Worm (Caenorhabditis elegans) whole organism, early embryonic: ENCODE results near the gene M03A1.8.

ENCODE experiments used
- B0310.2 ChIP-seq: sonication (generic microtip); optimal IDR thresholded peaks from 2 replicates; lab custom pipeline; 2016; ENCODE audit warnings: mild to moderate bottlenecking, missing genetic modification characterization, missing compliant biosample characterization
- F13C5.2 ChIP-seq: sonication (generic microtip); optimal IDR thresholded peaks from 2 replicates; lab custom pipeline; 2017; ENCODE audit warnings: mild to moderate bottlenecking, missing genetic modification characterization, inconsistent platforms, missing compliant biosample characterization
- aly-1 ChIP-seq: sonication (generic microtip); optimal IDR thresholded peaks from 2 replicates; lab custom pipeline; 2016; ENCODE audit warnings: missing genetic modification characterization, missing compliant biosample characterization
- ama-1 ChIP-seq: fragments of 150-350 bp; optimal IDR thresholded peaks from 2 replicates; lab custom pipeline; 2014
- ceh-13 ChIP-seq: fragments of 200-800 bp; sonication (Bioruptor generic); optimal IDR thresholded peaks from 2 replicates; lab custom pipeline; 2018; ENCODE audit warnings: mild to moderate bottlenecking, missing genetic modification characterization, missing compliant biosample characterization
- ceh-36 ChIP-seq: sonication (generic microtip); optimal IDR thresholded peaks from 2 replicates; lab custom pipeline; 2016; ENCODE audit warnings: missing genetic modification characterization, inconsistent platforms, missing compliant biosample characterization
- ets-7 ChIP-seq: sonication (generic microtip); optimal IDR thresholded peaks from 2 replicates; lab custom pipeline; 2016; ENCODE audit warnings: missing genotype, missing genetic modification characterization, missing compliant biosample characterization
- flt-1 ChIP-seq: fragments of 200-800 bp; sonication (Bioruptor generic); IDR thresholded peaks from 2 replicates; pipeline ENCODE4 v1.3.6; 2022; ENCODE audit warnings: missing genetic modification characterization, missing compliant biosample characterization
- hmbx-1 ChIP-seq: sonication (generic microtip); optimal IDR thresholded peaks from 2 replicates; lab custom pipeline; 2016; ENCODE audit warnings: mild to moderate bottlenecking, missing genetic modification characterization, missing compliant biosample characterization
- hmg-4 ChIP-seq: fragments of 200-800 bp; sonication (Bioruptor generic); optimal IDR thresholded peaks from 2 replicates; lab custom pipeline; 2018; ENCODE audit warnings: mild to moderate bottlenecking, missing genetic modification characterization, missing compliant biosample characterization
- hnd-1 ChIP-seq: sonication (generic microtip); optimal IDR thresholded peaks from 2 replicates; lab custom pipeline; 2016; ENCODE audit warnings: missing genetic modification characterization, missing compliant biosample characterization
- pes-1 ChIP-seq: fragments of 200-800 bp; sonication (Bioruptor generic); IDR thresholded peaks from 2 replicates; pipeline ENCODE4 v1.3.6; 2022; ENCODE audit warnings: missing genetic modification reagents, missing genetic modification characterization, missing compliant biosample characterization
- scrt-1 ChIP-seq: fragments of 200-800 bp; sonication (Bioruptor generic); IDR thresholded peaks from 2 replicates; pipeline ENCODE4 v1.3.6; 2022; ENCODE audit warnings: missing genetic modification characterization, missing compliant biosample characterization
- sea-1 ChIP-seq: fragments of 200-800 bp; sonication (Bioruptor generic); conservative IDR thresholded peaks from 2 replicates; pipeline ENCODE4 v1.3.6; 2022; ENCODE audit warnings: missing genetic modification characterization, missing compliant biosample characterization
- tbx-11 ChIP-seq: fragments of 200-800 bp; sonication (Bioruptor generic); IDR thresholded peaks from 2 replicates; pipeline ENCODE4 v1.3.6; 2022; ENCODE audit warnings: missing genetic modification characterization, missing compliant biosample characterization
- tbx-37 ChIP-seq: fragments of 200-800 bp; sonication (Bioruptor generic); conservative IDR thresholded peaks from 2 replicates; pipeline ENCODE4 v1.3.6; 2022; ENCODE audit warnings: missing genetic modification reagents, missing genetic modification characterization, missing compliant biosample characterization
- tra-4 ChIP-seq: sonication (generic microtip); optimal IDR thresholded peaks from 2 replicates; lab custom pipeline; 2017; ENCODE audit warnings: missing genetic modification characterization, missing compliant biosample characterization

Gene M03A1.8

ce11 chrII:4550783-4551182 is 9.4 kb upstream of the M03A1.8 start, which contains the start of gene K07E1.1:
TSS of gene K07E1.1 (plus strand) at chrII:4551083.
- TF ChIP-seq ets-7 (tag; lab: Kevin White, UChicago) (no peak), hmg-4 (GFP tag; lab: Kevin White, UChicago) (no peak), flt-1 (no peak), tbx-37 (no peak), tbx-11 (GFP tag; lab: Robert Waterston, UW) (no peak), ceh-13 (GFP tag; lab: Kevin White, UChicago) (no peak), ama-1 (lab: Kevin White, UChicago) (no peak), tra-4 (tag; lab: Kevin White, UChicago) (no peak), B0310.2 (no peak), pes-1 (GFP tag; lab: Robert Waterston, UW) (no peak), F13C5.2 (tag; lab: Kevin White, UChicago) (no peak), sea-1 (GFP tag; lab: Robert Waterston, UW) (no peak)

DNA sequence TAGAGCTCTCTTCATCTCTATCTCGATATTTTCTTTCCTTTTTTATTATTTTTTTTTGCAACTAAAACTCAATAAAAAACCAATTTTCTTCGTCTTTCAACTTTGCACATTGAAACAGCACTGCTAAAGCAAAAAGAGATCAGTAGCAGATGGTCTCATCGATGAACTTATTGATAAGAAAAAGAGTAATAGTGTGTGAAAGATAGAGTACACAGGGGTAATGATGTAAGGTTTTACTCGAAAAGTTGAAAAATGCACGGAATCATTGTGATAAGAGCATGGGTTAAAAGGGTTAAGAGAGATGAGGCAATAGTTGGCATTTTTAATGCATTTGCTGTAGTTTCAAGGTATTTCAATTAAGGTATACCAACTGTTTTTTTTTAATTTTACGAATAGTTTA is 8.0 kb upstream of the M03A1.8 start:
- TF ChIP-seq hnd-1 (tag; lab: Kevin White, UChicago) (no peak), scrt-1 (GFP tag; lab: Robert Waterston, UW) (no peak)

ce11 chrII:4557487-4557886 is 2.6 kb upstream of the M03A1.8 start, which contains the start of gene M03A1.3:
TSS of gene M03A1.3 (plus strand) at chrII:4557787.
- TF ChIP-seq hnd-1 (tag; lab: Kevin White, UChicago) (no peak), aly-1 (tag; lab: Kevin White, UChicago) (no peak), ceh-13 (GFP tag; lab: Kevin White, UChicago) (no peak), ceh-36 (tag; lab: Kevin White, UChicago) (no peak), sea-1 (GFP tag; lab: Robert Waterston, UW) (no peak), hmbx-1 (tag; lab: Kevin White, UChicago) (no peak), flt-1 (no peak), tbx-37 (no peak), tbx-11 (GFP tag; lab: Robert Waterston, UW) (no peak), scrt-1 (GFP tag; lab: Robert Waterston, UW) (no peak), tra-4 (tag; lab: Kevin White, UChicago) (no peak), B0310.2 (no peak)

- TF ChIP-seq hnd-1 (tag; lab: Kevin White, UChicago) (no peak), ceh-13 (GFP tag; lab: Kevin White, UChicago) (no peak), tbx-37 (no peak), flt-1 (no peak), ceh-36 (tag; lab: Kevin White, UChicago) (no peak), hmbx-1 (tag; lab: Kevin White, UChicago) (no peak), pes-1 (GFP tag; lab: Robert Waterston, UW) (no peak), ama-1 (lab: Kevin White, UChicago) (no peak), F13C5.2 (tag; lab: Kevin White, UChicago) (no peak), aly-1 (tag; lab: Kevin White, UChicago) (no peak), tra-4 (tag; lab: Kevin White, UChicago) (no peak), tbx-11 (GFP tag; lab: Robert Waterston, UW) (no peak), ets-7 (tag; lab: Kevin White, UChicago) (no peak), B0310.2 (no peak), scrt-1 (GFP tag; lab: Robert Waterston, UW) (no peak), sea-1 (GFP tag; lab: Robert Waterston, UW) (no peak), hmg-4 (GFP tag; lab: Kevin White, UChicago) (no peak)
These were observed 2.4 kb downstream of the M03A1.8 start, which contains the start of gene dao-2 for ce11 chrII:4562503-4563000. TSS of gene dao-2 (plus strand) at chrII:4562950.

- TF ChIP-seq aly-1 (tag; lab: Kevin White, UChicago) (no peak), ceh-13 (GFP tag; lab: Kevin White, UChicago) (no peak), flt-1 (no peak), scrt-1 (GFP tag; lab: Robert Waterston, UW) (no peak), hnd-1 (tag; lab: Kevin White, UChicago) (no peak), ceh-36 (tag; lab: Kevin White, UChicago) (no peak), hmbx-1 (tag; lab: Kevin White, UChicago) (no peak), B0310.2 (no peak), F13C5.2 (tag; lab: Kevin White, UChicago) (no peak), ama-1 (lab: Kevin White, UChicago) (no peak), tbx-11 (GFP tag; lab: Robert Waterston, UW) (no peak), ets-7 (tag; lab: Kevin White, UChicago) (no peak), pes-1 (GFP tag; lab: Robert Waterston, UW) (no peak), hmg-4 (GFP tag; lab: Kevin White, UChicago) (no peak)
These were observed 5.1 kb downstream of the M03A1.8 start for ce11 chrII:4565205-4565604.

- TF ChIP-seq hmbx-1 (tag; lab: Kevin White, UChicago), result no peak
- TF ChIP-seq ets-7 (tag; lab: Kevin White, UChicago), result no peak
- TF ChIP-seq B0310.2, result no peak
- no peak for TF ChIP-seq tra-4 (tag; lab: Kevin White, UChicago)
- TF ChIP-seq hnd-1 (tag; lab: Kevin White, UChicago), result no peak
- no peak for TF ChIP-seq scrt-1 (GFP tag; lab: Robert Waterston, UW)
- TF ChIP-seq sea-1 (GFP tag; lab: Robert Waterston, UW), result no peak
- TF ChIP-seq pes-1 (GFP tag; lab: Robert Waterston, UW), result no peak
- no peak for TF ChIP-seq tbx-11 (GFP tag; lab: Robert Waterston, UW)
- TF ChIP-seq ama-1 (lab: Kevin White, UChicago), result no peak
- no peak for TF ChIP-seq flt-1
- no peak for TF ChIP-seq ceh-13 (GFP tag; lab: Kevin White, UChicago)
- no peak for TF ChIP-seq F13C5.2 (tag; lab: Kevin White, UChicago)
- TF ChIP-seq aly-1 (tag; lab: Kevin White, UChicago), result no peak
- no peak for TF ChIP-seq hmg-4 (GFP tag; lab: Kevin White, UChicago)
- no peak for TF ChIP-seq ceh-36 (tag; lab: Kevin White, UChicago)
- no peak for TF ChIP-seq tbx-37
These were observed 6.1 kb downstream of the M03A1.8 start for ce11 chrII:4566237-4566636.

DNA sequence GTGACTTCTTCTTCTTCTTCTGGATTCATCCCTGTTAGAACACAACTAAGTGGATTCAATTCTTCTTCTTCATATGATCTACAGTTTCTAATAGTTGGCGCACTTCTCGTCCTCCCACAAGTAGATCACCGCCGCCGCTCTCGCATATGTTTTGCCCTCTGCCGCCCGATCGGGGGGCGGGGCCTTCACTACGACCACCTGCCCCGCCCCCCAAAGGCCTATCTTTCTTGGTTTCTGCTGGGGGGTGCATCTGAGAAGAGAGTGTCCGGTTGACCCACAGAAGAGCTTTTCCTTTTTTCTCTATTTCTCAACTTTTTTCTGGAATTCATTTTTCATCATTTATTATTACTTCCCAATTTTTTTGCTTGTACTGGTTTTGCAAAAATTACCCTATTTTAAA is 11.0 kb downstream of the M03A1.8 start:
- TF ChIP-seq ceh-13 (GFP tag; lab: Kevin White, UChicago) (no peak), scrt-1 (GFP tag; lab: Robert Waterston, UW) (peak; percentile 74), aly-1 (tag; lab: Kevin White, UChicago) (no peak), hnd-1 (tag; lab: Kevin White, UChicago) (no peak), ets-7 (tag; lab: Kevin White, UChicago) (no peak), hmg-4 (GFP tag; lab: Kevin White, UChicago) (peak; percentile 75), ama-1 (lab: Kevin White, UChicago) (no peak), tbx-11 (GFP tag; lab: Robert Waterston, UW) (no peak), ceh-36 (tag; lab: Kevin White, UChicago) (no peak), tbx-37 (no peak), hmbx-1 (tag; lab: Kevin White, UChicago) (no peak), tra-4 (tag; lab: Kevin White, UChicago) (no peak), sea-1 (GFP tag; lab: Robert Waterston, UW) (no peak), F13C5.2 (tag; lab: Kevin White, UChicago) (peak; percentile 32), B0310.2 (no peak), flt-1 (no peak), pes-1 (GFP tag; lab: Robert Waterston, UW) (peak; percentile 29; the same call in 1 of the 2 replicates)
